Fruit fly (Drosophila melanogaster): ENCODE data around the gene CG7272.

DNA sequence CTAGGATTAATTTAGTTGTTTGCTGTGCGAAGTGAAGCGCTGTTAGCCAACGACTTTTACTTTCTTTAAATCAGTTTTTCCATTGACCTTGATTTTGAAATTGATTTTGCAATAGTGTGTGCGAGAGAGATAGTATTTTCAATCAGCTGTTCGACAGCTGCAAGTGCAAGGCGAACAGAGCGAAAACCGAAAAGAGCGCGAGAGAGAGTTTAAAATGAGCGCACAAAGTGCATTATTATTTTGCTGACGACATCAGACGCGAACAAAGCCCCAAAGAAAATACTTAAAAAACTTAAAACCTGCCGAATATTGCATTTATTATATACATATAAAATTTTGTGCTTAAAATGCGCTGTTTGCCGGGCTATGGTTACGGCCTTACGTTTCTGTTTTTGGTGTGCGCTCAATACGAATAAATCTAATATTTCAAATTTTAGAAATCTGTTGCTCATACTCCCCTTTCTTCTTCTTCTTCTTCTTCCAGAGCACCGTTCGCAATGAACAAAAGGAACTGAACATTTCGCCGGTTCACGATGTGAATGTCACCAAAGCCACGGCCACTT is 11.0 kb downstream of the CG7272 start:
- TF ChIP-seq bab1 (GFP tag; optimal IDR thresholded peaks at IDR 0.05) (peak; percentile 37), CG7045 (GFP tag; optimal IDR thresholded peaks at IDR 0.05) (no peak), tj (GFP tag; optimal IDR thresholded peaks at IDR 0.05) (peak; percentile 98), cic (GFP tag; optimal IDR thresholded peaks at IDR 0.05) (peak; percentile 65), toe (GFP tag; optimal IDR thresholded peaks at IDR 0.05) (no peak), Crg-1 (GFP tag; optimal IDR thresholded peaks at IDR 0.05) (no peak), CG14711 (tag; optimal IDR thresholded peaks at IDR 0.05) (no peak), pad (GFP tag; optimal IDR thresholded peaks at IDR 0.05) (peak; percentile 41), kay (GFP tag; ENCODE audit: borderline replicate concordance) (peak; percentile 98), CG11617 (GFP tag; optimal IDR thresholded peaks at IDR 0.05) (peak; percentile 55), ovo (GFP tag; optimal IDR thresholded peaks at IDR 0.05) (no peak), cnc (optimal IDR thresholded peaks at IDR 0.05) (no peak), CG7101 (tag; optimal IDR thresholded peaks at IDR 0.05) (no peak), CG12768 (GFP tag; optimal IDR thresholded peaks at IDR 0.05) (peak; percentile 42)
